Fruit fly (Drosophila melanogaster) whole organism, wandering third instar larva: ENCODE measurements around the gene Adi1.

ENCODE experiments used
- CG32264 ChIP-seq: fragments of 200-800 bp; sonication (Bioruptor generic); optimal IDR thresholded peaks from 2 replicates; lab custom pipeline; 2016; ENCODE audit warnings: missing biosample characterization, missing genetic modification characterization
- OdsH ChIP-seq: fragments of 200-800 bp; sonication (Bioruptor generic); optimal IDR thresholded peaks from 2 replicates; lab custom pipeline; 2016; ENCODE audit warnings: missing biosample characterization, mild to moderate bottlenecking, missing genetic modification characterization
- brk ChIP-seq: fragments of 200-800 bp; sonication (Bioruptor generic); optimal IDR thresholded peaks from 2 replicates; lab custom pipeline; 2016; ENCODE audit warnings: missing biosample characterization, mild to moderate bottlenecking, missing genetic modification characterization
- dsf ChIP-seq: sonication (Bioruptor generic); optimal IDR thresholded peaks from 2 replicates; lab custom pipeline; 2016; ENCODE audit warnings: missing biosample characterization, missing genetic modification characterization, borderline replicate concordance

- TF ChIP-seq OdsH (GFP tag; lab: Kevin White, UChicago): no peak
- no peak for TF ChIP-seq brk
- TF ChIP-seq CG32264 (GFP tag; lab: Kevin White, UChicago): no peak
- TF ChIP-seq dsf (GFP tag; lab: Kevin White, UChicago): no peak
Observed at dm6 chr3L:10651271-10651670, 11.9 kb upstream of the Adi1 start.
